Worm (Caenorhabditis elegans): ENCODE results near the gene nstp-7.

The nstp-7 gene

DNA sequence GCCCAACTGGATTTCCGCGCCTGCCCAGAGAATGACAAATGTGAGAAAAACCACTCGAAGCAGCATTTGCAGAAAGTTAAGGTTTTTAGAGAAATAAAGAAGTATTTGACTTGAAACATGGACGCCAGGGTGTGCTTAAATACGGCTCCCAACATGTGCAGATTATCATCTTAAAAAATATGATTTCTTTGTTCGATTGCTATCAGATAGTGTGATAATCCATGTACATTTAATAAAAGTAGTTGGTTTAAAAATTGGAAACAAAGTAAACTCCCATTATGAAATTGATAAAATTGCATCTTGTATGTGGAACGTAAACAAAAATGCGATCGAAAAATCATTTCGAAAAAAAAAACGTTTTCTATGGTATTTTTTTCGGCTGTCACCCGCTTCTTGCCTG lies 45.9 kb downstream of the nstp-7 start, which contains the start of gene F48G7.8:
F48G7.8 (minus strand) TSS at position 101 of the 400 bp plus-strand sequence.
- TF ChIP-seq Y22D7AL.16 (tag; optimal IDR thresholded peaks at IDR 0.05): no peak
- no peak for TF ChIP-seq ztf-16 (tag; optimal IDR thresholded peaks at IDR 0.05)
- no peak for TF ChIP-seq ets-4 (tag; optimal IDR thresholded peaks at IDR 0.05)
- TF ChIP-seq sox-2 (GFP tag; IDR thresholded peaks at IDR 0.05): no peak
- no peak for TF ChIP-seq pha-2 (tag; optimal IDR thresholded peaks at IDR 0.05)
- no peak for TF ChIP-seq ceh-19 (GFP tag; optimal IDR thresholded peaks at IDR 0.05)
- TF ChIP-seq pag-3 (tag; optimal IDR thresholded peaks at IDR 0.05; ENCODE audit: borderline replicate concordance): no peak
- TF ChIP-seq unc-42 (tag; optimal IDR thresholded peaks at IDR 0.05): no peak
- TF ChIP-seq nhr-11 (tag; optimal IDR thresholded peaks at IDR 0.05): no peak
- no peak for TF ChIP-seq fkh-6 (tag; optimal IDR thresholded peaks at IDR 0.05)

DNA sequence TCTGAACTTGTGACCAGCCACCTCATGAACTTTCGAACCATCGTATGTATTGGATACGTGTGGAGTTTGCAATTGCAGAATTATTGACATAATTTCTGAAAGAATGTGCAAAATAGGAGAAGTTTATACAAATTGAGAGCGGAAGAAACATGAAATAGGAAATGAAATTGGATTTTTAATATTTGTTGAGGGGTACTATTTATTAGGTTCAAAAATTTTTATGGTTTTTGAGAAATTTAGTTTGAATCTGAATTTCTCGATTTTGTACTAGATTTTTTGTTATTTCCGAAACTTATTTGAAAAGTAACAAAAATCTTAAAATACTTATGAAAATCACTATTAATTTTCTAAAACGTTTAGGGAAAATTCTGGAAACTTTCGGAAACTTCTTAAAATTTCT lies 46.8 kb downstream of the nstp-7 start, which contains the start of gene F48G7.9:
F48G7.9 (minus strand) TSS at position 101 of the 400 bp plus-strand sequence.
- TF ChIP-seq T23F11.4 (GFP tag; optimal IDR thresholded peaks at IDR 0.05): no peak
- TF ChIP-seq mec-3 (tag; optimal IDR thresholded peaks at IDR 0.05; ENCODE audit: borderline replicate concordance): no peak
- no peak for TF ChIP-seq sox-4 (tag; optimal IDR thresholded peaks at IDR 0.05)
- no peak for TF ChIP-seq odd-2 (tag; optimal IDR thresholded peaks at IDR 0.05)
- TF ChIP-seq dmd-4 (tag; optimal IDR thresholded peaks at IDR 0.05; ENCODE audit: borderline replicate concordance): no peak
- no peak for TF ChIP-seq hlh-13 (GFP tag; optimal IDR thresholded peaks at IDR 0.05)
- no peak for TF ChIP-seq madf-2 (tag; optimal IDR thresholded peaks at IDR 0.05)

DNA sequence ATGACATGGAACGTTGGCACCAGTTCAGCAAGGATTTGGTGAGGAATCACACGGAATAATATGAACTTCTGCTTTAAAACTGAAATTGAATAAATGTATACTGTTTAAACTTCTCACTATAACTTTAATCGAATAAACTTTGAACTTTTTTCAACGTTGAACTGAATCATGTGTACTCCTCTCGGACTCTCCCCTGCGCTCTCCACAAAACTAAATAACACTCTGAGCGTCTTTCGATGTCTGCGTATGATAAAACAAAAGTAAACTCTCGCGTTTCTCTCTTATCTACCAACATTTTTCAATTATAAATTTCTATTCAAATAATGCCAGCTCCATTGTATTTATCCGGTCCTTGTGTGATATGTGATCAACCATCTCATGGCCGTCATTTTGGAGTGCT lies 50.1 kb downstream of the nstp-7 start:
- TF ChIP-seq Y22D7AL.16 (tag; optimal IDR thresholded peaks at IDR 0.05) (no peak), fkh-10 (GFP tag; optimal IDR thresholded peaks at IDR 0.05) (no peak), pag-3 (tag; optimal IDR thresholded peaks at IDR 0.05; ENCODE audit: borderline replicate concordance) (no peak), pros-1 (tag; optimal IDR thresholded peaks at IDR 0.05) (no peak), pha-4 (tag; optimal IDR thresholded peaks at IDR 0.05) (no peak), madf-2 (tag; optimal IDR thresholded peaks at IDR 0.05) (no peak), hlh-8 (tag; optimal IDR thresholded peaks at IDR 0.05) (no peak), C08G9.2 (tag; optimal IDR thresholded peaks at IDR 0.05) (no peak), hlh-15 (tag; optimal IDR thresholded peaks at IDR 0.05) (no peak), C38D4.7 (GFP tag; optimal IDR thresholded peaks at IDR 0.05) (no peak), pqm-1 (tag; optimal IDR thresholded peaks at IDR 0.05) (no peak), npax-4 (tag; optimal IDR thresholded peaks at IDR 0.05) (no peak), ceh-18 (tag; optimal IDR thresholded peaks at IDR 0.05) (no peak), nfya-1 (tag; optimal IDR thresholded peaks at IDR 0.05) (no peak), F13H6.1 (tag; optimal IDR thresholded peaks at IDR 0.05) (no peak), pax-1 (tag; optimal IDR thresholded peaks at IDR 0.05) (no peak), nhr-11 (tag; optimal IDR thresholded peaks at IDR 0.05) (no peak), ttx-3 (tag; optimal IDR thresholded peaks at IDR 0.05) (no peak), ceh-14 (tag; optimal IDR thresholded peaks at IDR 0.05) (no peak), ceh-45 (GFP tag; IDR thresholded peaks at IDR 0.05) (no peak)
